Worm (Caenorhabditis elegans) whole organism, young adult: Measurements from ENCODE around the gene chil-18.

ENCODE experiments used
- C06A6.2 ChIP-seq: fragments of 200-800 bp; sonication (Bioruptor generic); conservative IDR thresholded peaks from 2 replicates; pipeline ENCODE4 v1.3.6; 2022; ENCODE audit warnings: missing genetic modification characterization, missing compliant biosample characterization
- F33H1.4 ChIP-seq: fragments of 200-800 bp; sonication (Bioruptor generic); IDR thresholded peaks from 2 replicates; pipeline ENCODE4 v1.3.6; 2022; ENCODE audit warnings: missing genetic modification reagents, missing genetic modification characterization, missing compliant biosample characterization
- F39B2.1 ChIP-seq: fragments of 200-800 bp; sonication (Bioruptor generic); IDR thresholded peaks from 2 replicates; pipeline ENCODE4 v1.3.6; 2022; ENCODE audit warnings: missing genetic modification reagents, missing genetic modification characterization, missing compliant biosample characterization
- F49E8.2 ChIP-seq: sonication (generic microtip); optimal IDR thresholded peaks from 3 replicates; lab custom pipeline; 2017; ENCODE audit warnings: missing genetic modification characterization, mild to moderate bottlenecking, missing compliant biosample characterization, antibody characterized with exemption, moderate library complexity; ENCODE audit not compliant: insufficient read depth
- F52B5.7 ChIP-seq: sonication (generic microtip); optimal IDR thresholded peaks from 2 replicates; lab custom pipeline; 2016; ENCODE audit warnings: mild to moderate bottlenecking, missing genetic modification characterization, missing compliant biosample characterization
- T07F8.4 ChIP-seq: sonication (generic microtip); optimal IDR thresholded peaks from 2 replicates; lab custom pipeline; 2016; ENCODE audit warnings: mild to moderate bottlenecking, missing genetic modification characterization, moderate library complexity, missing compliant biosample characterization
- T26A5.8 ChIP-seq: sonication (generic microtip); optimal IDR thresholded peaks from 2 replicates; lab custom pipeline; 2016; ENCODE audit warnings: missing genetic modification characterization, missing compliant biosample characterization
- Y53G8AR.9 ChIP-seq: fragments of 200-800 bp; sonication (Bioruptor generic); conservative IDR thresholded peaks from 2 replicates; pipeline ENCODE4 v1.3.6; 2022; ENCODE audit warnings: missing genetic modification reagents, missing genetic modification characterization, missing compliant biosample characterization
- Y56A3A.18 ChIP-seq: fragments of 200-800 bp; sonication (Bioruptor generic); IDR thresholded peaks from 2 replicates; pipeline ENCODE4 v1.3.6; 2022; ENCODE audit warnings: missing genetic modification reagents, missing genetic modification characterization, missing compliant biosample characterization
- Y67H2A.10 ChIP-seq: fragments of 200-800 bp; sonication (Bioruptor generic); conservative IDR thresholded peaks from 2 replicates; pipeline ENCODE4 v1.3.6; 2022; ENCODE audit warnings: missing genetic modification reagents, missing genetic modification characterization, missing compliant biosample characterization
- Y79H2A.3 ChIP-seq: fragments of 200-800 bp; sonication (Bioruptor generic); conservative IDR thresholded peaks from 2 replicates; pipeline ENCODE4 v1.3.6; 2022; ENCODE audit warnings: missing genetic modification reagents, missing genetic modification characterization, missing compliant biosample characterization
- akir-1 ChIP-seq: fragments of 200-800 bp; sonication (Bioruptor generic); optimal IDR thresholded peaks from 2 replicates; lab custom pipeline; 2018; ENCODE audit warnings: mild to moderate bottlenecking, missing genetic modification characterization, moderate library complexity, missing compliant biosample characterization
- aptf-2 ChIP-seq: fragments of 200-800 bp; sonication (Bioruptor generic); conservative IDR thresholded peaks from 2 replicates; pipeline ENCODE4 v1.3.6; 2022; ENCODE audit warnings: missing genetic modification reagents, missing genetic modification characterization, missing compliant biosample characterization
- atf-7 ChIP-seq: sonication (generic microtip); optimal IDR thresholded peaks from 2 replicates; lab custom pipeline; 2017; ENCODE audit warnings: mild to moderate bottlenecking, missing genetic modification characterization, missing compliant biosample characterization
- athp-1 ChIP-seq: sonication (generic microtip); optimal IDR thresholded peaks from 2 replicates; lab custom pipeline; 2017; ENCODE audit warnings: mild to moderate bottlenecking, missing genetic modification characterization, missing compliant biosample characterization
- attf-6 ChIP-seq: fragments of 200-800 bp; sonication (Bioruptor generic); IDR thresholded peaks from 2 replicates; pipeline ENCODE4 v1.3.6; 2022; ENCODE audit warnings: missing genetic modification reagents, missing genetic modification characterization, missing compliant biosample characterization
- bed-2 ChIP-seq: fragments of 200-800 bp; sonication (Bioruptor generic); IDR thresholded peaks from 2 replicates; pipeline ENCODE4 v1.3.6; 2022; ENCODE audit warnings: missing genetic modification reagents, missing genetic modification characterization, missing compliant biosample characterization
- cebp-2 ChIP-seq: fragments of 200-800 bp; sonication (Bioruptor generic); IDR thresholded peaks from 2 replicates; pipeline ENCODE4 v1.3.6; 2022; ENCODE audit warnings: missing genetic modification characterization, missing compliant biosample characterization
- ceh-100 ChIP-seq: fragments of 200-800 bp; sonication (Bioruptor generic); IDR thresholded peaks from 2 replicates; pipeline ENCODE4 v1.3.6; 2022; ENCODE audit warnings: missing genetic modification reagents, missing genetic modification characterization, missing compliant biosample characterization
- ceh-27 ChIP-seq: fragments of 200-800 bp; sonication (Bioruptor generic); optimal IDR thresholded peaks from 2 replicates; lab custom pipeline; 2018; ENCODE audit warnings: mild to moderate bottlenecking, missing genetic modification characterization, moderate library complexity, missing compliant biosample characterization
- ceh-79 ChIP-seq: sonication (generic microtip); optimal IDR thresholded peaks from 2 replicates; lab custom pipeline; 2017; ENCODE audit warnings: mild to moderate bottlenecking, missing genetic modification characterization, missing compliant biosample characterization
- ceh-91 ChIP-seq: fragments of 200-800 bp; sonication (Bioruptor generic); IDR thresholded peaks from 2 replicates; pipeline ENCODE4 v1.3.6; 2022; ENCODE audit warnings: missing genetic modification reagents, missing genetic modification characterization, missing compliant biosample characterization
- efl-1 ChIP-seq: fragments of 150-350 bp; optimal IDR thresholded peaks from 2 replicates; lab custom pipeline; 2014; ENCODE audit warnings: missing biosample characterization, missing genetic modification reagents, missing genetic modification characterization
- egl-18 ChIP-seq: fragments of 200-800 bp; sonication (Bioruptor generic); IDR thresholded peaks from 2 replicates; pipeline ENCODE4 v1.3.6; 2022; ENCODE audit warnings: missing genetic modification reagents, missing genetic modification characterization, missing compliant biosample characterization
- gei-17 ChIP-seq: fragments of 200-800 bp; sonication (Bioruptor generic); optimal IDR thresholded peaks from 2 replicates; lab custom pipeline; 2018; ENCODE audit warnings: mild to moderate bottlenecking, missing genetic modification characterization, missing compliant biosample characterization
- hmg-20 ChIP-seq: fragments of 200-800 bp; sonication (Bioruptor generic); IDR thresholded peaks from 2 replicates; pipeline ENCODE4 v1.3.6; 2022; ENCODE audit warnings: missing genetic modification reagents, missing genetic modification characterization, missing compliant biosample characterization
- let-526 ChIP-seq: fragments of 200-800 bp; sonication (Bioruptor generic); IDR thresholded peaks from 2 replicates; pipeline ENCODE4 v1.3.6; 2022; ENCODE audit warnings: missing genetic modification reagents, missing genetic modification characterization, missing compliant biosample characterization
- let-607 ChIP-seq, 2 experiments: fragments of 200-800 bp in 1 of 2; sonication (Bioruptor generic) in 1 of 2; sonication (generic microtip) in 1 of 2; optimal IDR thresholded peaks; 2 replicates each; lab custom pipeline; 2016 to 2018; ENCODE audit warnings: mild to moderate bottlenecking in 2 of 2, missing compliant biosample characterization in 2 of 2, missing genetic modification characterization in 2 of 2, moderate library complexity in 2 of 2, missing genotype in 1 of 2
- lin-54 ChIP-seq: fragments of 200-800 bp; sonication (Bioruptor generic); optimal IDR thresholded peaks from 2 replicates; lab custom pipeline; 2018; ENCODE audit warnings: mild to moderate bottlenecking, missing genetic modification characterization, missing compliant biosample characterization
- lir-1 ChIP-seq: fragments of 200-800 bp; sonication (Bioruptor generic); conservative IDR thresholded peaks from 2 replicates; pipeline ENCODE4 v1.3.6; 2022; ENCODE audit warnings: missing genetic modification reagents, missing genetic modification characterization, missing compliant biosample characterization
- lsy-27 ChIP-seq: sonication (generic microtip); optimal IDR thresholded peaks from 2 replicates; lab custom pipeline; 2017; ENCODE audit warnings: missing genetic modification characterization, mild to moderate bottlenecking, missing compliant biosample characterization, antibody characterized with exemption, missing genotype, borderline replicate concordance; ENCODE audit not compliant: insufficient read depth
- madf-3 ChIP-seq: fragments of 200-800 bp; sonication (Bioruptor generic); IDR thresholded peaks from 2 replicates; pipeline ENCODE4 v1.3.6; 2022; ENCODE audit warnings: missing genetic modification reagents, missing genetic modification characterization, missing compliant biosample characterization
- madf-6 ChIP-seq: fragments of 200-800 bp; sonication (Bioruptor generic); IDR thresholded peaks from 2 replicates; pipeline ENCODE4 v1.3.6; 2022; ENCODE audit warnings: missing genetic modification reagents, missing genetic modification characterization, missing compliant biosample characterization
- mcd-1 ChIP-seq: fragments of 200-800 bp; sonication (Bioruptor generic); IDR thresholded peaks from 2 replicates; pipeline ENCODE4 v1.3.6; 2022; ENCODE audit warnings: missing genetic modification reagents, missing genetic modification characterization, missing compliant biosample characterization
- nfya-2 ChIP-seq: fragments of 200-800 bp; sonication (Bioruptor generic); IDR thresholded peaks from 2 replicates; pipeline ENCODE4 v1.3.6; 2022; ENCODE audit warnings: missing genetic modification reagents, missing genetic modification characterization, missing compliant biosample characterization
- nhr-120 ChIP-seq: fragments of 200-800 bp; sonication (Bioruptor generic); IDR thresholded peaks from 2 replicates; pipeline ENCODE4 v1.3.6; 2022; ENCODE audit warnings: missing genetic modification characterization, missing compliant biosample characterization
- nhr-80 ChIP-seq: sonication (generic microtip); optimal IDR thresholded peaks from 2 replicates; lab custom pipeline; 2016; ENCODE audit warnings: missing genetic modification characterization, missing compliant biosample characterization
- pha-4 ChIP-seq: fragments of 150-350 bp; sonication (generic microtip); optimal IDR thresholded peaks from 2 replicates; lab custom pipeline; 2014; ENCODE audit warnings: missing biosample characterization, missing genetic modification reagents, missing genetic modification characterization
- rcor-1 ChIP-seq: fragments of 200-800 bp; sonication (Bioruptor generic); IDR thresholded peaks from 2 replicates; pipeline ENCODE4 v1.3.6; 2022; ENCODE audit warnings: missing genetic modification reagents, missing genetic modification characterization, missing compliant biosample characterization
- rpc-1 ChIP-seq, 2 experiments: fragments of 150-350 bp in 1 of 2; sonication (generic microtip) in 1 of 2; optimal IDR thresholded peaks; 2 replicates each; lab custom pipeline; 2014 to 2018; ENCODE audit warnings: missing biosample characterization in 1 of 2, missing genetic modification characterization in 1 of 2, missing genetic modification reagents in 1 of 2, missing genotype in 1 of 2
- sdz-38 ChIP-seq: sonication (generic microtip); optimal IDR thresholded peaks from 2 replicates; lab custom pipeline; 2016; ENCODE audit warnings: missing genotype, missing genetic modification characterization, missing compliant biosample characterization
- sptf-2 ChIP-seq: fragments of 200-800 bp; sonication (Bioruptor generic); optimal IDR thresholded peaks from 2 replicates; lab custom pipeline; 2018; ENCODE audit warnings: mild to moderate bottlenecking, missing genetic modification characterization, missing compliant biosample characterization
- tlf-1 ChIP-seq: fragments of 200-800 bp; sonication (Bioruptor generic); optimal IDR thresholded peaks from 2 replicates; lab custom pipeline; 2018; ENCODE audit warnings: mild to moderate bottlenecking, missing genetic modification characterization, missing compliant biosample characterization
- unc-130 ChIP-seq: sonication (generic microtip); optimal IDR thresholded peaks from 2 replicates; lab custom pipeline; 2016; ENCODE audit warnings: missing genetic modification reagents, missing genetic modification characterization, missing compliant biosample characterization
- xnd-1 ChIP-seq: sonication (generic microtip); optimal IDR thresholded peaks from 2 replicates; lab custom pipeline; 2016; ENCODE audit warnings: missing genotype, missing genetic modification reagents, missing genetic modification characterization, missing compliant biosample characterization
- zim-3 ChIP-seq: sonication (generic microtip); optimal IDR thresholded peaks from 2 replicates; lab custom pipeline; 2017; ENCODE audit warnings: mild to moderate bottlenecking, missing genetic modification characterization, moderate library complexity, missing compliant biosample characterization
- ztf-25 ChIP-seq: fragments of 200-800 bp; sonication (Bioruptor generic); IDR thresholded peaks from 2 replicates; pipeline ENCODE4 v1.3.6; 2022; ENCODE audit warnings: missing genetic modification reagents, missing genetic modification characterization, missing compliant biosample characterization
- ztf-28 ChIP-seq: fragments of 200-800 bp; sonication (Bioruptor generic); IDR thresholded peaks from 2 replicates; pipeline ENCODE4 v1.3.6; 2022; ENCODE audit warnings: missing genetic modification reagents, missing genetic modification characterization, missing compliant biosample characterization

Gene chil-18

DNA sequence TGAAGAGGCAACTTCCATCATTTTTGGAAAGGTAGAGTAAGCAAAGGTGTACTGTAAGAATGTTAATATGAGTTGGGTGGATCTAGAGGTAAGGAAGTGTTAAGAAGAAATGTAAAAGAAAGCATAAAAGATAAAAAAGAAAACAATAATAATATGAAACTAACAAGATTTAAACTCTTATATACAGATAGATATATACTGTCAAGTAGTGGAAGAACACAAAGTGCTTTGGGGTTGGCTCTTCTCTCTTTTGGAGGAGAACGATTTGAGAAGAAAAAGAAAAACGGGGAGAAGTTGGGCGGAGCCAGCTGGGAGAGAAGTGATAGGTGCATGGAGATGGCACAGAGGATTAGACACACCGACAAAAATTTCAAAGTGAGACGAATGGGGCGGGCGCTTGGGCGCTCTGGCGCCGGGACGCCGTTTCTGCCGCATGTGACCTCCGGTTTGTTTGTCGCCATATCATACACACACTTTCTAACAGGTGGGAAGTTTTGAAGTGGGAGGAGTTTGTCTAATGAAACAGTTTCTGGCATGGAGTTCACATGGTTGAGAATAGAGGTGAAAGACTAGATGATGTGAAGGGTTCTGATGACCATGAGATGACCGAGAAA, 39.4 kb downstream of the chil-18 start, which contains the start of gene T19H5.4 (continued):
- TF ChIP-seq pha-4 (no peak), sptf-2 (GFP tag; lab: Kevin White, UChicago) (no peak), F52B5.7 (tag; lab: Kevin White, UChicago) (no peak), ceh-79 (tag; lab: Kevin White, UChicago) (no peak), ceh-91 (no peak), F33H1.4 (GFP tag; lab: Robert Waterston, UW) (no peak), rcor-1 (no peak), atf-7 (tag; lab: Kevin White, UChicago) (peak; percentile 48), bed-2 (GFP tag; lab: Robert Waterston, UW) (no peak), ztf-28 (GFP tag; lab: Robert Waterston, UW) (no peak), F49E8.2 (tag; lab: Kevin White, UChicago) (no peak), zim-3 (tag; lab: Kevin White, UChicago) (no peak), attf-6 (no peak), nhr-80 (tag; lab: Kevin White, UChicago) (peak; percentile 90), xnd-1 (no peak), Y53G8AR.9 (GFP tag; lab: Robert Waterston, UW) (no peak), madf-6 (GFP tag; lab: Robert Waterston, UW) (no peak), egl-18 (GFP tag; lab: Robert Waterston, UW) (no peak), aptf-2 (no peak), F39B2.1 (GFP tag; lab: Robert Waterston, UW) (no peak), Y67H2A.10 (GFP tag; lab: Robert Waterston, UW) (no peak), let-526 (GFP tag; lab: Robert Waterston, UW) (0 out of 2 replicates have a peak, but pooled peaks have one; percentile 65), nfya-2 (GFP tag; lab: Robert Waterston, UW) (no peak), C06A6.2 (GFP tag; lab: Robert Waterston, UW) (no peak; the same call in 1 of the 2 replicates), ceh-100 (no peak), efl-1 (GFP tag; lab: Kevin White, UChicago) (no peak), mcd-1 (GFP tag; lab: Robert Waterston, UW) (peak; percentile 33; the same call in 1 of the 2 replicates), madf-3 (GFP tag; lab: Robert Waterston, UW) (no peak), hmg-20 (GFP tag; lab: Robert Waterston, UW) (no peak), lir-1 (GFP tag; lab: Robert Waterston, UW) (no peak), T26A5.8 (tag; lab: Kevin White, UChicago) (no peak), akir-1 (no peak), sdz-38 (no peak), lsy-27 (no peak), T07F8.4 (no peak), Y56A3A.18 (GFP tag; lab: Robert Waterston, UW) (no peak), gei-17 (no peak), rpc-1 (optimal IDR thresholded peaks at IDR 0.05; lab: Kevin White, UChicago) (no peak), rpc-1 (tag; optimal IDR thresholded peaks at IDR 0.05; lab: Kevin White, UChicago) (no peak), cebp-2 (GFP tag; lab: Robert Waterston, UW) (no peak), ztf-25 (GFP tag; lab: Robert Waterston, UW) (no peak), unc-130 (GFP tag; lab: Kevin White, UChicago) (no peak), athp-1 (no peak), ceh-27 (GFP tag; lab: Kevin White, UChicago) (peak; percentile 23), Y79H2A.3 (GFP tag; lab: Robert Waterston, UW) (no peak), tlf-1 (GFP tag; lab: Kevin White, UChicago) (no peak), lin-54 (GFP tag; lab: Kevin White, UChicago) (peak; percentile 40), nhr-120 (GFP tag; lab: Robert Waterston, UW) (no peak), let-607 (tag; optimal IDR thresholded peaks at IDR 0.05; lab: Kevin White, UChicago) (no peak)
